Fruit fly (Drosophila melanogaster) whole organism, wandering third instar larva: ENCODE measurements around the gene Ser.

ENCODE experiments used
- Abd-B ChIP-seq: fragments of >200 bp; optimal IDR thresholded peaks from 2 replicates; lab custom pipeline; 2017; ENCODE audit warnings: missing biosample characterization, missing genetic modification characterization
- CG32264 ChIP-seq: fragments of 200-800 bp; sonication (Bioruptor generic); optimal IDR thresholded peaks from 2 replicates; lab custom pipeline; 2016; ENCODE audit warnings: missing biosample characterization, missing genetic modification characterization
- CG9705 ChIP-seq: fragments of 200-800 bp; sonication (Bioruptor generic); optimal IDR thresholded peaks from 2 replicates; lab custom pipeline; 2018; ENCODE audit warnings: missing biosample characterization, mild to moderate bottlenecking, missing genetic modification characterization
- CrebA ChIP-seq: fragments of 200-800 bp; sonication (Bioruptor generic); optimal IDR thresholded peaks from 2 replicates; lab custom pipeline; 2016; ENCODE audit warnings: missing biosample characterization, mild to moderate bottlenecking, missing genetic modification characterization, borderline replicate concordance
- Dfd ChIP-seq: fragments of >200 bp; optimal IDR thresholded peaks from 2 replicates; lab custom pipeline; 2017; ENCODE audit warnings: missing biosample characterization, missing genetic modification characterization
- Dif ChIP-seq: fragments of 200-275, 200-300 bp; sonication (Bioruptor generic); optimal IDR thresholded peaks from 2 replicates; lab custom pipeline; 2018; ENCODE audit warnings: missing biosample characterization, missing genetic modification characterization; ENCODE audit not compliant: partially characterized antibody
- GATAd ChIP-seq: sonication (Bioruptor generic); optimal IDR thresholded peaks from 2 replicates; lab custom pipeline; 2016; ENCODE audit warnings: missing biosample characterization, missing genetic modification characterization
- HLH106 ChIP-seq: fragments of 200-800 bp; optimal IDR thresholded peaks from 3 replicates; lab custom pipeline; 2019; ENCODE audit warnings: missing biosample characterization, mild to moderate bottlenecking, missing genetic modification characterization, moderate library complexity
- Hnf4 ChIP-seq: fragments of 200-800 bp; sonication (Bioruptor generic); optimal IDR thresholded peaks from 2 replicates; lab custom pipeline; 2016; ENCODE audit warnings: missing biosample characterization, mild to moderate bottlenecking, missing genetic modification characterization
- Hr78 ChIP-seq: fragments of >200 bp; optimal IDR thresholded peaks from 2 replicates; lab custom pipeline; 2017; ENCODE audit warnings: missing biosample characterization, missing genetic modification characterization
- Hr83 ChIP-seq: fragments of 200-300 bp; sonication (Bioruptor generic); optimal IDR thresholded peaks from 2 replicates; lab custom pipeline; 2016; ENCODE audit warnings: missing biosample characterization, mild to moderate bottlenecking, missing genetic modification characterization, moderate library complexity; ENCODE audit not compliant: poor library complexity, severe bottlenecking
- Jra ChIP-seq: sonication (Bioruptor generic); optimal IDR thresholded peaks from 2 replicates; lab custom pipeline; 2016; ENCODE audit warnings: missing biosample characterization, missing genetic modification characterization
- Mio ChIP-seq: sonication (Bioruptor generic); optimal IDR thresholded peaks from 2 replicates; lab custom pipeline; 2016; ENCODE audit warnings: missing biosample characterization, missing genetic modification characterization
- Myc ChIP-seq: fragments of >200 bp; optimal IDR thresholded peaks from 2 replicates; lab custom pipeline; 2017
- N ChIP-seq: fragments of >200 bp; optimal IDR thresholded peaks from 2 replicates; lab custom pipeline; 2018; ENCODE audit warnings: missing biosample characterization, missing external identifiers, missing genetic modification characterization
- OdsH ChIP-seq: fragments of 200-800 bp; sonication (Bioruptor generic); optimal IDR thresholded peaks from 2 replicates; lab custom pipeline; 2016; ENCODE audit warnings: missing biosample characterization, mild to moderate bottlenecking, missing genetic modification characterization
- Rel ChIP-seq, 2 experiments: fragments of 200-800 bp; sonication (Bioruptor generic) in 1 of 2; optimal IDR thresholded peaks; 2 replicates in 1 of 2; 3 replicates in 1 of 2; lab custom pipeline; 2016 to 2019; ENCODE audit warnings: mild to moderate bottlenecking in 2 of 2, missing biosample characterization in 2 of 2, missing genetic modification characterization in 2 of 2, moderate library complexity in 1 of 2
- Sp1 ChIP-seq: fragments of 200-800 bp; sonication (Bioruptor generic); optimal IDR thresholded peaks from 3 replicates; lab custom pipeline; 2019; ENCODE audit warnings: missing biosample characterization, mild to moderate bottlenecking, missing genetic modification characterization, moderate library complexity
- Vsx2 ChIP-seq: fragments of 200-300, 225-300 bp; sonication (Bioruptor generic); optimal IDR thresholded peaks from 2 replicates; lab custom pipeline; 2018; ENCODE audit warnings: missing biosample characterization, missing genetic modification characterization; ENCODE audit not compliant: partially characterized antibody
- br ChIP-seq: fragments of 200-800 bp; sonication (Bioruptor generic); optimal IDR thresholded peaks from 2 replicates; lab custom pipeline; 2016; ENCODE audit warnings: missing biosample characterization, missing genetic modification characterization
- brk ChIP-seq: fragments of 200-800 bp; sonication (Bioruptor generic); optimal IDR thresholded peaks from 2 replicates; lab custom pipeline; 2016; ENCODE audit warnings: missing biosample characterization, mild to moderate bottlenecking, missing genetic modification characterization
- dl ChIP-seq, 2 experiments: fragments of 175-275, 200-275 bp in 1 of 2; fragments of 200-275 bp in 1 of 2; sonication (Bioruptor generic); optimal IDR thresholded peaks; lab custom pipeline; 2018; ENCODE audit warnings: mild to moderate bottlenecking in 2 of 2, missing biosample characterization in 2 of 2, missing genetic modification characterization in 2 of 2, moderate library complexity in 2 of 2; ENCODE audit not compliant: partially characterized antibody in 2 of 2, insufficient read depth in 1 of 2
- dmrt93B ChIP-seq: fragments of 200-800 bp; sonication (Bioruptor generic); optimal IDR thresholded peaks from 2 replicates; lab custom pipeline; 2018; ENCODE audit warnings: missing biosample characterization, mild to moderate bottlenecking, missing genetic modification characterization
- dsf ChIP-seq: sonication (Bioruptor generic); optimal IDR thresholded peaks from 2 replicates; lab custom pipeline; 2016; ENCODE audit warnings: missing biosample characterization, missing genetic modification characterization, borderline replicate concordance
- ey ChIP-seq: fragments of 200-800 bp; sonication (Bioruptor generic); optimal IDR thresholded peaks from 2 replicates; lab custom pipeline; 2016; ENCODE audit warnings: missing biosample characterization, missing genetic modification characterization
- foxo ChIP-seq, 2 experiments: fragments of 200-800 bp; sonication (Bioruptor generic); optimal IDR thresholded peaks; 2 replicates in 1 of 2; 3 replicates in 1 of 2; lab custom pipeline; 2016 to 2017; ENCODE audit warnings: missing biosample characterization in 2 of 2, missing genetic modification characterization in 2 of 2
- fru ChIP-seq: fragments of 200-800 bp; sonication (Bioruptor generic); optimal IDR thresholded peaks from 3 replicates; lab custom pipeline; 2016; ENCODE audit warnings: missing biosample characterization, mild to moderate bottlenecking, missing genetic modification characterization
- h ChIP-seq: fragments of 200-800 bp; sonication (Bioruptor generic); optimal IDR thresholded peaks from 3 replicates; lab custom pipeline; 2016; ENCODE audit warnings: missing biosample characterization, mild to moderate bottlenecking, missing genetic modification characterization
- jim ChIP-seq: fragments of 175-275, 200-325 bp; sonication (Bioruptor generic); optimal IDR thresholded peaks from 2 replicates; lab custom pipeline; 2016; ENCODE audit warnings: missing biosample characterization, mild to moderate bottlenecking, missing genetic modification characterization
- lola ChIP-seq: fragments of >200 bp; optimal IDR thresholded peaks from 2 replicates; lab custom pipeline; 2017; ENCODE audit warnings: missing biosample characterization, missing genetic modification characterization
- pan ChIP-seq: fragments of >200 bp; optimal IDR thresholded peaks from 2 replicates; lab custom pipeline; 2017
- psq ChIP-seq: fragments of 200-800 bp; sonication (Bioruptor generic); optimal IDR thresholded peaks from 3 replicates; lab custom pipeline; 2017; ENCODE audit warnings: missing biosample characterization, mild to moderate bottlenecking, missing genetic modification characterization, moderate library complexity
- rgr ChIP-seq: fragments of 200-800 bp; sonication (Bioruptor generic); optimal IDR thresholded peaks from 3 replicates; lab custom pipeline; 2016; ENCODE audit warnings: missing biosample characterization, mild to moderate bottlenecking, missing genetic modification characterization
- sage ChIP-seq: fragments of 200-800 bp; sonication (Bioruptor generic); optimal IDR thresholded peaks from 2 replicates; lab custom pipeline; 2016; ENCODE audit warnings: missing biosample characterization, mild to moderate bottlenecking, missing genetic modification characterization
- sv ChIP-seq: fragments of 200-800 bp; sonication (Bioruptor generic); optimal IDR thresholded peaks from 3 replicates; lab custom pipeline; 2016; ENCODE audit warnings: missing biosample characterization, missing genetic modification characterization
- tai ChIP-seq: sonication (Bioruptor generic); optimal IDR thresholded peaks from 2 replicates; lab custom pipeline; 2016; ENCODE audit warnings: missing biosample characterization, missing genetic modification characterization
- usp ChIP-seq: fragments of >200 bp; optimal IDR thresholded peaks from 2 replicates; lab custom pipeline; 2017; ENCODE audit warnings: missing biosample characterization, missing genetic modification characterization
- woc ChIP-seq: sonication (Bioruptor generic); optimal IDR thresholded peaks from 2 replicates; lab custom pipeline; 2016; ENCODE audit warnings: missing biosample characterization, mild to moderate bottlenecking, missing genetic modification characterization

Ser gene

DNA sequence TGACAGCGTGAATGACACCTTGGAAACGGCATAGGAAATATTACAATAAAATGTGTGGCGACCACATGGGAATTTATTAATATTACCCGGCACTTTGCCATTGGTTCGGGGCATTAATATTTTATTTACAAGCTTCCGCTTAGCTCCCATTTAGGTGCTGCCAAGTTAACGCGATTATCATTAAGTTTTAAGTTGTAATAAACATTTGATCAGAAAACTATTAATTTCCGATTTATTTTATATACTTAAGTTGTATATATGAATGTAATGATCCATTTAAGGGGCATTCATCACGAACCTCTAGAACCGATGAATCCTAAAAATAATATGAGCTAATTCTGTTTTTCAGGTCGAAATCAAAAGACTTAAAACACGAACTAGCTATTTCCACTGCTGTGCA, 24.2 kb upstream of the Ser start:
- TF ChIP-seq Jra (GFP tag; lab: Kevin White, UChicago), result no peak
- no peak for TF ChIP-seq sage
- no peak for TF ChIP-seq brk
- no peak for TF ChIP-seq HLH106 (tag; lab: Kevin White, UChicago)
- TF ChIP-seq usp (GFP tag; lab: Kevin White, UChicago), result no peak
- TF ChIP-seq CG32264 (GFP tag; lab: Kevin White, UChicago), result no peak
- no peak for TF ChIP-seq br (GFP tag; lab: Kevin White, UChicago)
- no peak for TF ChIP-seq Hnf4 (GFP tag; lab: Kevin White, UChicago)
- TF ChIP-seq dsf, result no peak
- no peak for TF ChIP-seq lola (GFP tag; lab: Kevin White, UChicago)
- TF ChIP-seq Dfd (GFP tag; lab: Kevin White, UChicago), result no peak
- no peak for TF ChIP-seq OdsH (GFP tag; lab: Kevin White, UChicago)
- TF ChIP-seq jim, result no peak
- no peak for TF ChIP-seq pan

- TF ChIP-seq Dif (no peak), lola (GFP tag; lab: Kevin White, UChicago) (no peak), ey (peak; percentile 66), CG9705 (GFP tag; lab: Kevin White, UChicago) (no peak), Jra (GFP tag; lab: Kevin White, UChicago) (peak; percentile 32), Myc (lab: Kevin White, UChicago) (no peak), CrebA (no peak), woc (GFP tag; lab: Kevin White, UChicago) (peak; percentile 96), HLH106 (tag; lab: Kevin White, UChicago) (peak; percentile 64), fru (peak; percentile 76), Rel (GFP tag; optimal IDR thresholded peaks at IDR 0.05; lab: Kevin White, UChicago) (peak; percentile 29), Rel (tag; optimal IDR thresholded peaks at IDR 0.05; lab: Kevin White, UChicago) (no peak), foxo (GFP tag; optimal IDR thresholded peaks at IDR 0.05; lab: Kevin White, UChicago) (peak in 1 of 2 experiments; percentile 67), br (GFP tag; lab: Kevin White, UChicago) (peak; percentile 46), Dfd (GFP tag; lab: Kevin White, UChicago) (no peak), dsf (no peak), rgr (peak; percentile 59), Hr83 (GFP tag; lab: Kevin White, UChicago) (no peak), GATAd (GFP tag; lab: Kevin White, UChicago) (no peak), OdsH (GFP tag; lab: Kevin White, UChicago) (peak; percentile 75), Hnf4 (GFP tag; lab: Kevin White, UChicago) (peak; percentile 36), Abd-B (GFP tag; lab: Kevin White, UChicago) (no peak), Vsx2 (GFP tag; lab: Kevin White, UChicago) (no peak), tai (no peak), CG32264 (GFP tag; lab: Kevin White, UChicago) (no peak), Sp1 (GFP tag; lab: Kevin White, UChicago) (peak; percentile 72), N (GFP tag; lab: Kevin White, UChicago) (no peak), sv (no peak), usp (GFP tag; lab: Kevin White, UChicago) (no peak), h (peak; percentile 76), Mio (GFP tag; lab: Kevin White, UChicago) (no peak), jim (no peak), sage (peak; percentile 25), Hr78 (GFP tag; lab: Kevin White, UChicago) (no peak), pan (no peak), brk (peak; percentile 67), dmrt93B (peak; percentile 35), dl (GFP tag; optimal IDR thresholded peaks at IDR 0.05; lab: Kevin White, UChicago; ENCODE audit: insufficient read depth in 1 of 2, partially characterized antibody in 2 of 2) (no peak), psq (GFP tag; lab: Kevin White, UChicago) (peak; percentile 69)
- TF ChIP-seq, all 38 proteins: peak for 17
Measured at dm6 chr3R:27217465-27218059, 23.5 kb upstream of the Ser start.
